Fruit fly (Drosophila melanogaster): ENCODE measurements around the gene Snmp1.

Gene Snmp1

DNA sequence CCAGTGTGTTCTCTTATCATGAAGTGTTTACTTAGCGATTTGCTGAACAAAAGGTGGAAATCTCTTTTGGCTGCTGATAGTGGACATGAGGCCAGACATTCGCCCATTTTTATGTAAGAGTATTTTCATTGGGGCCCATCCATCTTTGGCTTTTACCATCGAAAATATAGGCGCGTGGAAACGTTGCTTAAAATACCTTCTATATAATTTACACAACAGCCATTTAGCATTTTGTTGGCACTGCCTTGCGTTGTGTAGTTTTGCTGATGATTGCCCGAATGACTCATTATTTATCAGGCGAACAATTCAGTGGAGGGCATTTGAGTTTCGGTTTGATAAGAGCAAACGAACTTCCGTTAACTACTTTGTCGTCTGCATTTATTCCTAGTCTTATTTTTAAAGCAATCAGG lies 6.4 kb downstream of the Snmp1 start (continued):
- TF ChIP-seq NFAT (GFP tag; IDR thresholded peaks at IDR 0.05) (peak; percentile 31; the same call in 1 of the 2 replicates), CG4854 (GFP tag; optimal IDR thresholded peaks at IDR 0.05) (no peak), CG10147 (GFP tag; optimal IDR thresholded peaks at IDR 0.05) (peak; percentile 8), pan (optimal IDR thresholded peaks at IDR 0.05) (no peak), pan (GFP tag; optimal IDR thresholded peaks at IDR 0.05 in 1 of 2, IDR thresholded peaks at IDR 0.05 in 1 of 2) (peak in 1 of 2 experiments; percentile 45), sisA (GFP tag; IDR thresholded peaks at IDR 0.05) (no peak; the same call in 1 of the 2 replicates), shn (GFP tag; optimal IDR thresholded peaks at IDR 0.05) (peak; percentile 11), Hmr (GFP tag; optimal IDR thresholded peaks at IDR 0.05) (peak; percentile 67), prd (optimal IDR thresholded peaks at IDR 0.05) (no peak), prd (GFP tag; IDR thresholded peaks at IDR 0.05) (peak; percentile 53; the same call in 1 of the 3 replicates), Ets65A (GFP tag) (peak; percentile 89), grau (tag; optimal IDR thresholded peaks at IDR 0.05) (peak; percentile 61), lilli (GFP tag; optimal IDR thresholded peaks at IDR 0.05) (peak; percentile 71), CG12769 (tag; optimal IDR thresholded peaks at IDR 0.05) (peak; percentile 90), Xrp1 (GFP tag; IDR thresholded peaks at IDR 0.05) (no peak), ci (GFP tag; IDR thresholded peaks at IDR 0.05) (no peak), CG18619 (GFP tag; optimal IDR thresholded peaks at IDR 0.05) (peak; percentile 53), Fer3 (tag; optimal IDR thresholded peaks at IDR 0.05) (peak; percentile 29), Side (GFP tag; optimal IDR thresholded peaks at IDR 0.05) (peak; percentile 0), CG31441 (GFP tag; IDR thresholded peaks at IDR 0.05) (no peak), tup (GFP tag; optimal IDR thresholded peaks at IDR 0.05) (peak; percentile 36), CG11723 (GFP tag; optimal IDR thresholded peaks at IDR 0.05) (no peak), CG7556 (GFP tag; optimal IDR thresholded peaks at IDR 0.05) (peak; percentile 10), CHES-1-like (GFP tag; optimal IDR thresholded peaks at IDR 0.05) (peak; percentile 45), CG7839 (tag; optimal IDR thresholded peaks at IDR 0.05) (peak; percentile 59), CG2889 (GFP tag; IDR thresholded peaks at IDR 0.05) (no peak), mam (GFP tag; optimal IDR thresholded peaks at IDR 0.05) (peak; percentile 29), CG15696 (tag; optimal IDR thresholded peaks at IDR 0.05) (no peak), dmrt99B (tag; optimal IDR thresholded peaks at IDR 0.05) (peak; percentile 53), gsb (GFP tag; IDR thresholded peaks at IDR 0.05) (no peak), Oli (tag; optimal IDR thresholded peaks at IDR 0.05) (peak; percentile 51), dysf (GFP tag; IDR thresholded peaks at IDR 0.05) (peak; percentile 52; the same call in 2 of the 3 replicates), fd102C (GFP tag; optimal IDR thresholded peaks at IDR 0.05) (no peak), lab (GFP tag; optimal IDR thresholded peaks at IDR 0.05) (peak; percentile 51), CG17359 (tag; optimal IDR thresholded peaks at IDR 0.05) (peak; percentile 14), br (optimal IDR thresholded peaks at IDR 0.05) (no peak), row (GFP tag; IDR thresholded peaks at IDR 0.05) (peak; percentile 84; the same call in 2 of the 3 replicates), PHDP (tag; optimal IDR thresholded peaks at IDR 0.05) (peak; percentile 67), Vsx1 (GFP tag; optimal IDR thresholded peaks at IDR 0.05) (no peak), unc-4 (GFP tag; IDR thresholded peaks at IDR 0.05; ENCODE audit: partially characterized antibody) (no peak), ERR (GFP tag; optimal IDR thresholded peaks at IDR 0.05) (no peak), CG11504 (tag; optimal IDR thresholded peaks at IDR 0.05) (peak; percentile 38), D19A (tag; optimal IDR thresholded peaks at IDR 0.05) (peak; percentile 94), hkb (optimal IDR thresholded peaks at IDR 0.05) (no peak), hkb (GFP tag; IDR thresholded peaks at IDR 0.05) (peak; percentile 65), wor (GFP tag; IDR thresholded peaks at IDR 0.05) (no peak), Atf-2 (GFP tag; optimal IDR thresholded peaks at IDR 0.05) (no peak), CG31224 (GFP tag; IDR thresholded peaks at IDR 0.05) (peak; percentile 35; the same call in 1 of the 2 replicates), CG15269 (tag; optimal IDR thresholded peaks at IDR 0.05) (peak; percentile 66), caup (GFP tag; optimal IDR thresholded peaks at IDR 0.05; ENCODE audit: severe bottlenecking) (peak; percentile 29), Aef1 (GFP tag; IDR thresholded peaks at IDR 0.05) (peak; percentile 32; the same call in 2 of the 3 replicates), Ada2b (GFP tag; IDR thresholded peaks at IDR 0.05) (peak; percentile 41; the same call in 1 of the 2 replicates)
